Worm (Caenorhabditis elegans) whole organism, young adult: Measurements from ENCODE around the gene H04M03.12.

Experiments used
- Y95B8A.8 ChIP-seq: fragments of 200-800 bp; sonication (Bioruptor generic); IDR thresholded peaks from 2 replicates; pipeline ENCODE4 v1.3.6; 2022; ENCODE audit warnings: missing genetic modification reagents, missing genetic modification characterization, missing compliant biosample characterization
- ama-1 ChIP-seq, 3 experiments: fragments of 150-350 bp in 1 of 3; sonication (generic microtip) in 2 of 3; optimal IDR thresholded peaks; 2 replicates each; lab custom pipeline; 2014 to 2018; ENCODE audit warnings: missing biosample characterization in 2 of 3, missing genetic modification characterization in 2 of 3, missing genetic modification reagents in 2 of 3
- attf-6 ChIP-seq: fragments of 200-800 bp; sonication (Bioruptor generic); IDR thresholded peaks from 2 replicates; pipeline ENCODE4 v1.3.6; 2022; ENCODE audit warnings: missing genetic modification reagents, missing genetic modification characterization, missing compliant biosample characterization
- ccch-3 ChIP-seq: fragments of 200-800 bp; sonication (Bioruptor generic); optimal IDR thresholded peaks from 2 replicates; lab custom pipeline; 2018; ENCODE audit warnings: mild to moderate bottlenecking, missing genetic modification characterization, missing compliant biosample characterization
- cebp-1 ChIP-seq, 2 experiments: fragments of 200-800 bp in 1 of 2; sonication (Bioruptor generic) in 1 of 2; sonication (generic microtip) in 1 of 2; IDR thresholded peaks in 1 of 2; optimal IDR thresholded peaks in 1 of 2; 2 replicates each; pipeline versions ENCODE4 v1.3.6 to Lab custom; 2017 to 2022; ENCODE audit warnings: missing compliant biosample characterization in 2 of 2, missing genetic modification characterization in 2 of 2, mild to moderate bottlenecking in 1 of 2, missing genetic modification reagents in 1 of 2, moderate library complexity in 1 of 2
- ets-4 ChIP-seq: fragments of 200-800 bp; sonication (Bioruptor generic); optimal IDR thresholded peaks from 2 replicates; lab custom pipeline; 2018; ENCODE audit warnings: mild to moderate bottlenecking, missing genetic modification characterization, missing compliant biosample characterization
- lsl-1 ChIP-seq: fragments of 200-800 bp; sonication (Bioruptor generic); optimal IDR thresholded peaks from 2 replicates; lab custom pipeline; 2018; ENCODE audit warnings: mild to moderate bottlenecking, missing genetic modification characterization, moderate library complexity, missing compliant biosample characterization
- pha-4 ChIP-seq: fragments of 150-350 bp; sonication (generic microtip); optimal IDR thresholded peaks from 2 replicates; lab custom pipeline; 2014; ENCODE audit warnings: missing biosample characterization, missing genetic modification reagents, missing genetic modification characterization
- sptf-2 ChIP-seq: fragments of 200-800 bp; sonication (Bioruptor generic); optimal IDR thresholded peaks from 2 replicates; lab custom pipeline; 2018; ENCODE audit warnings: mild to moderate bottlenecking, missing genetic modification characterization, missing compliant biosample characterization
- tlf-1 ChIP-seq: fragments of 200-800 bp; sonication (Bioruptor generic); optimal IDR thresholded peaks from 2 replicates; lab custom pipeline; 2018; ENCODE audit warnings: mild to moderate bottlenecking, missing genetic modification characterization, missing compliant biosample characterization

DNA sequence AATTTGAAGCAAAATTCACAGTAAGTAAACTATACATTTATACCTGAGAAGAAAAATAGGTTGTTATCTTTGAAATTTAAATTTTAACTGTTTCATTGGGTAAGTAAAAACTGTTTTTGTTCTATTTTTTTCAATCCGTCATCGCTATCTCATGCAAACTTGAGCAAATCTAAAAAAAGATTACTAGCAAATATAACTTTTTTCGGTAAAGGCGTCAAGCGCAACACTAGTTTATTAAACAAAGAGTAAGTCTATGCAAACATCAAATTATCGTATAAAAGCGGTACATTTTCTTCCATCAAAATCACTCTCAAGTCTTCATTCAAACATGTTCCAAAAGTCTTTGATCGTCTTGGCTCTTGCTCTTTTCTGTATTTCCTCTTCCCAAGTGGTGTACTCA lies 8.0 kb downstream of the H04M03.12 start, which contains the start of gene nspb-6:
- TF ChIP-seq ets-4 (no peak), Y95B8A.8 (GFP tag; lab: Robert Waterston, UW) (no peak), tlf-1 (GFP tag; lab: Kevin White, UChicago) (no peak), ccch-3 (GFP tag; lab: Kevin White, UChicago) (no peak), sptf-2 (GFP tag; lab: Kevin White, UChicago) (no peak), cebp-1 (GFP tag; IDR thresholded peaks at IDR 0.05; lab: Robert Waterston, UW) (no peak), cebp-1 (tag; optimal IDR thresholded peaks at IDR 0.05; lab: Kevin White, UChicago) (no peak), attf-6 (no peak), ama-1 (optimal IDR thresholded peaks at IDR 0.05; lab: Kevin White, UChicago) (no peak), ama-1 (GFP tag; optimal IDR thresholded peaks at IDR 0.05; lab: Kevin White, UChicago) (no peak), lsl-1 (GFP tag; lab: Kevin White, UChicago) (no peak), pha-4 (tag; lab: Kevin White, UChicago) (no peak)
